Fruit fly (Drosophila melanogaster) whole organism, embryonic: ENCODE data around the gene Cpr30B.

Experiments
- Atf3 ChIP-seq: fragments of 200-800 bp; sonication (Bioruptor generic); optimal IDR thresholded peaks from 3 replicates; lab custom pipeline; 2016; ENCODE audit warnings: missing biosample characterization, missing genetic modification characterization
- Bgb ChIP-seq: fragments of 200-800 bp; sonication (Bioruptor generic); IDR thresholded peaks from 2 replicates; pipeline ENCODE4 v1.3.6; 2022; ENCODE audit warnings: missing biosample characterization, missing genetic modification characterization; ENCODE audit not compliant: partially characterized antibody
- CG10462 ChIP-seq: fragments of 200-800 bp; sonication (Bioruptor generic); optimal IDR thresholded peaks from 2 replicates; lab custom pipeline; 2016; ENCODE audit warnings: missing biosample characterization, missing genetic modification characterization
- CG10654 ChIP-seq: fragments of 200-800 bp; sonication (Bioruptor generic); optimal IDR thresholded peaks from 2 replicates; lab custom pipeline; 2016; ENCODE audit warnings: missing biosample characterization, missing genetic modification characterization
- CG10979 ChIP-seq: fragments of 200-800 bp; sonication (Bioruptor generic); optimal IDR thresholded peaks from 2 replicates; lab custom pipeline; 2018; ENCODE audit warnings: missing biosample characterization, mild to moderate bottlenecking, missing genetic modification characterization, moderate library complexity
- CG11398 ChIP-seq: fragments of 200-800 bp; sonication (Bioruptor generic); optimal IDR thresholded peaks from 2 replicates; lab custom pipeline; 2016; ENCODE audit warnings: missing biosample characterization, missing genetic modification characterization
- CG12155 ChIP-seq: fragments of 200-800 bp; sonication (Bioruptor generic); optimal IDR thresholded peaks from 3 replicates; lab custom pipeline; 2016; ENCODE audit warnings: missing biosample characterization, missing genetic modification characterization
- CG13287 ChIP-seq: fragments of 200-800 bp; sonication (Bioruptor generic); IDR thresholded peaks from 2 replicates; pipeline ENCODE4 v1.3.6; 2022; ENCODE audit warnings: missing biosample characterization, missing genetic modification characterization; ENCODE audit not compliant: partially characterized antibody
- CG13624 ChIP-seq: fragments of 200-800 bp; sonication (Bioruptor generic); optimal IDR thresholded peaks from 2 replicates; lab custom pipeline; 2016; ENCODE audit warnings: missing biosample characterization, missing genetic modification characterization
- CG14014 ChIP-seq: fragments of 200-800 bp; sonication (Bioruptor generic); IDR thresholded peaks from 2 replicates; pipeline ENCODE4 v1.3.6; 2022; ENCODE audit warnings: missing biosample characterization, missing genetic modification characterization
- CG16815 ChIP-seq: fragments of 200-800 bp; sonication (Bioruptor generic); optimal IDR thresholded peaks from 3 replicates; lab custom pipeline; 2017; ENCODE audit warnings: missing biosample characterization, mild to moderate bottlenecking, missing genetic modification characterization
- CG2875 ChIP-seq: fragments of 200-800 bp; sonication (Bioruptor generic); optimal IDR thresholded peaks from 2 replicates; lab custom pipeline; 2017; ENCODE audit warnings: missing biosample characterization, mild to moderate bottlenecking, missing genetic modification characterization, missing genetic modification reagents
- CG2889 ChIP-seq: fragments of 200-800 bp; sonication (Bioruptor generic); IDR thresholded peaks from 3 replicates; pipeline ENCODE4 v1.3.6; 2022; ENCODE audit warnings: missing biosample characterization, missing genetic modification characterization
- CG30431 ChIP-seq: fragments of 200-800 bp; sonication (Bioruptor generic); optimal IDR thresholded peaks from 2 replicates; lab custom pipeline; 2017; ENCODE audit warnings: missing biosample characterization, missing genetic modification characterization
- CG31224 ChIP-seq: fragments of 200-800 bp; sonication (Bioruptor generic); IDR thresholded peaks from 2 replicates; pipeline ENCODE4 v1.3.6; 2022; ENCODE audit warnings: missing biosample characterization, missing genetic modification characterization
- CG32532 ChIP-seq: fragments of 200-800 bp; sonication (Bioruptor generic); IDR thresholded peaks from 2 replicates; pipeline ENCODE4 v1.3.6; 2022; ENCODE audit warnings: missing biosample characterization, missing genetic modification characterization
- CG3281 ChIP-seq: fragments of 200-800 bp; sonication (Bioruptor generic); optimal IDR thresholded peaks from 3 replicates; lab custom pipeline; 2017; ENCODE audit warnings: missing biosample characterization, mild to moderate bottlenecking, missing genetic modification characterization
- CG34422 ChIP-seq: fragments of 200-800 bp; sonication (Bioruptor generic); IDR thresholded peaks from 3 replicates; pipeline ENCODE4 v1.3.6; 2022; ENCODE audit warnings: missing biosample characterization, missing genetic modification characterization
- CG4707 ChIP-seq: fragments of 200-800 bp; sonication (Bioruptor generic); optimal IDR thresholded peaks from 2 replicates; lab custom pipeline; 2018; ENCODE audit warnings: missing biosample characterization, mild to moderate bottlenecking, missing genetic modification characterization, moderate library complexity
- CG6683 ChIP-seq: fragments of 200-800 bp; sonication (Bioruptor generic); optimal IDR thresholded peaks from 2 replicates; lab custom pipeline; 2017; ENCODE audit warnings: missing biosample characterization, mild to moderate bottlenecking, missing genetic modification characterization, missing genetic modification reagents
- CG6791 ChIP-seq: fragments of 200-800 bp; sonication (Bioruptor generic); IDR thresholded peaks from 3 replicates; pipeline ENCODE4 v1.3.6; 2022; ENCODE audit warnings: missing biosample characterization, missing genetic modification characterization; ENCODE audit not compliant: partially characterized antibody
- CG6813 ChIP-seq: fragments of 200-800 bp; sonication (Bioruptor generic); optimal IDR thresholded peaks from 2 replicates; lab custom pipeline; 2017; ENCODE audit warnings: missing biosample characterization, missing genetic modification characterization, mild to moderate bottlenecking, moderate library complexity, missing genetic modification reagents
- CG7372 ChIP-seq: fragments of 200-800 bp; sonication (Bioruptor generic); IDR thresholded peaks from 2 replicates; pipeline ENCODE4 v1.3.6; 2022; ENCODE audit warnings: missing biosample characterization, missing genetic modification characterization
- Chrac-16 ChIP-seq: fragments of 200-800 bp; sonication (Bioruptor generic); optimal IDR thresholded peaks from 3 replicates; lab custom pipeline; 2016; ENCODE audit warnings: missing biosample characterization, missing genetic modification characterization
- D ChIP-seq, 2 experiments: fragments of 200-800 bp in 1 of 2; fragments of >200 bp in 1 of 2; sonication (Bioruptor generic) in 1 of 2; optimal IDR thresholded peaks; 2 replicates in 1 of 2; 3 replicates in 1 of 2; lab custom pipeline; 2017; ENCODE audit warnings: mild to moderate bottlenecking in 1 of 2, missing biosample characterization in 1 of 2, missing genetic modification characterization in 1 of 2, missing genetic modification reagents in 1 of 2
- Dip3 ChIP-seq: fragments of 200-800 bp; sonication (Bioruptor generic); optimal IDR thresholded peaks from 3 replicates; lab custom pipeline; 2016; ENCODE audit warnings: missing biosample characterization, missing genetic modification characterization
- Dll ChIP-seq: fragments of 200-800 bp; sonication (Bioruptor generic); IDR thresholded peaks from 4 replicates; pipeline ENCODE4 v1.3.6; 2022; ENCODE audit warnings: missing biosample characterization, missing genetic modification characterization; ENCODE audit not compliant: partially characterized antibody
- Hmr ChIP-seq: fragments of 200-800 bp; sonication (Bioruptor generic); optimal IDR thresholded peaks from 3 replicates; lab custom pipeline; 2017; ENCODE audit warnings: mild to moderate bottlenecking, missing biosample characterization, missing genetic modification reagents, missing genetic modification characterization
- Hr39 ChIP-seq: fragments of >200 bp; optimal IDR thresholded peaks from 2 replicates; lab custom pipeline; 2017
- Hsf ChIP-seq: fragments of 200-800 bp; sonication (Bioruptor generic); optimal IDR thresholded peaks from 3 replicates; lab custom pipeline; 2016; ENCODE audit warnings: missing biosample characterization, missing genetic modification characterization
- Mad ChIP-seq: fragments of 200-800 bp; sonication (Bioruptor generic); optimal IDR thresholded peaks from 2 replicates; lab custom pipeline; 2016; ENCODE audit warnings: missing biosample characterization, missing genetic modification characterization
- PHDP ChIP-seq: fragments of 200-800 bp; sonication (Bioruptor generic); optimal IDR thresholded peaks from 3 replicates; lab custom pipeline; 2018; ENCODE audit warnings: missing biosample characterization, mild to moderate bottlenecking, missing genetic modification characterization, moderate library complexity
- br ChIP-seq: fragments of >200 bp; optimal IDR thresholded peaks from 2 replicates; lab custom pipeline; 2017
- chif ChIP-seq, 2 experiments: fragments of 200-800 bp; sonication (Bioruptor generic); optimal IDR thresholded peaks; 3 replicates each; lab custom pipeline; 2016; ENCODE audit warnings: missing biosample characterization in 2 of 2, missing genetic modification characterization in 2 of 2
- dimm ChIP-seq: fragments of 200-800 bp; sonication (Bioruptor generic); IDR thresholded peaks from 2 replicates; pipeline ENCODE4 v1.3.6; 2022; ENCODE audit warnings: missing biosample characterization, missing genetic modification characterization
- disco-r ChIP-seq: fragments of 200-800 bp; sonication (Bioruptor generic); optimal IDR thresholded peaks from 2 replicates; lab custom pipeline; 2016; ENCODE audit warnings: missing biosample characterization, missing genetic modification characterization
- ewg ChIP-seq: fragments of 200-800 bp; sonication (Bioruptor generic); optimal IDR thresholded peaks from 3 replicates; lab custom pipeline; 2017; ENCODE audit warnings: mild to moderate bottlenecking, missing biosample characterization, missing genetic modification reagents, missing genetic modification characterization
- gce ChIP-seq: fragments of 200-800 bp; sonication (Bioruptor generic); IDR thresholded peaks from 3 replicates; pipeline ENCODE4 v1.3.6; 2022; ENCODE audit warnings: missing biosample characterization, missing genetic modification characterization
- grau ChIP-seq: fragments of 200-800 bp; optimal IDR thresholded peaks from 3 replicates; lab custom pipeline; 2019; ENCODE audit warnings: missing biosample characterization, mild to moderate bottlenecking, missing genetic modification characterization, moderate library complexity
- inv ChIP-seq: fragments of 200-800 bp; sonication (Bioruptor generic); IDR thresholded peaks from 2 replicates; pipeline ENCODE4 v1.3.6; 2022; ENCODE audit warnings: missing biosample characterization, missing genetic modification characterization; ENCODE audit not compliant: partially characterized antibody
- oc ChIP-seq: fragments of 200-800 bp; sonication (Bioruptor generic); optimal IDR thresholded peaks from 2 replicates; lab custom pipeline; 2018; ENCODE audit warnings: missing biosample characterization, mild to moderate bottlenecking, missing genetic modification characterization, moderate library complexity
- phol ChIP-seq: fragments of 200-800 bp; sonication (Bioruptor generic); optimal IDR thresholded peaks from 3 replicates; lab custom pipeline; 2018; ENCODE audit warnings: missing biosample characterization, mild to moderate bottlenecking, missing genetic modification characterization, moderate library complexity
- psq ChIP-seq: fragments of 200-800 bp; sonication (Bioruptor generic); optimal IDR thresholded peaks from 2 replicates; lab custom pipeline; 2017; ENCODE audit warnings: missing biosample characterization, missing genetic modification characterization
- ranshi ChIP-seq: fragments of 200-800 bp; sonication (Bioruptor generic); IDR thresholded peaks from 2 replicates; pipeline ENCODE4 v1.3.6; 2022; ENCODE audit warnings: missing biosample characterization, missing genetic modification characterization
- slp2 ChIP-seq: fragments of 200-800 bp; sonication (Bioruptor generic); optimal IDR thresholded peaks from 2 replicates; lab custom pipeline; 2016; ENCODE audit warnings: missing biosample characterization, missing genetic modification characterization
- so ChIP-seq: fragments of 200-800 bp; sonication (Bioruptor generic); IDR thresholded peaks from 3 replicates; pipeline ENCODE4 v1.3.6; 2022; ENCODE audit warnings: missing biosample characterization, missing genetic modification characterization
- tap ChIP-seq: fragments of 200-800 bp; optimal IDR thresholded peaks from 3 replicates; lab custom pipeline; 2019; ENCODE audit warnings: missing biosample characterization, mild to moderate bottlenecking, missing genetic modification characterization, moderate library complexity
- tgo ChIP-seq: fragments of 200-800 bp; sonication (Bioruptor generic); IDR thresholded peaks from 3 replicates; pipeline ENCODE4 v1.3.6; 2022; ENCODE audit warnings: missing biosample characterization, missing genetic modification characterization

Gene Cpr30B

DNA sequence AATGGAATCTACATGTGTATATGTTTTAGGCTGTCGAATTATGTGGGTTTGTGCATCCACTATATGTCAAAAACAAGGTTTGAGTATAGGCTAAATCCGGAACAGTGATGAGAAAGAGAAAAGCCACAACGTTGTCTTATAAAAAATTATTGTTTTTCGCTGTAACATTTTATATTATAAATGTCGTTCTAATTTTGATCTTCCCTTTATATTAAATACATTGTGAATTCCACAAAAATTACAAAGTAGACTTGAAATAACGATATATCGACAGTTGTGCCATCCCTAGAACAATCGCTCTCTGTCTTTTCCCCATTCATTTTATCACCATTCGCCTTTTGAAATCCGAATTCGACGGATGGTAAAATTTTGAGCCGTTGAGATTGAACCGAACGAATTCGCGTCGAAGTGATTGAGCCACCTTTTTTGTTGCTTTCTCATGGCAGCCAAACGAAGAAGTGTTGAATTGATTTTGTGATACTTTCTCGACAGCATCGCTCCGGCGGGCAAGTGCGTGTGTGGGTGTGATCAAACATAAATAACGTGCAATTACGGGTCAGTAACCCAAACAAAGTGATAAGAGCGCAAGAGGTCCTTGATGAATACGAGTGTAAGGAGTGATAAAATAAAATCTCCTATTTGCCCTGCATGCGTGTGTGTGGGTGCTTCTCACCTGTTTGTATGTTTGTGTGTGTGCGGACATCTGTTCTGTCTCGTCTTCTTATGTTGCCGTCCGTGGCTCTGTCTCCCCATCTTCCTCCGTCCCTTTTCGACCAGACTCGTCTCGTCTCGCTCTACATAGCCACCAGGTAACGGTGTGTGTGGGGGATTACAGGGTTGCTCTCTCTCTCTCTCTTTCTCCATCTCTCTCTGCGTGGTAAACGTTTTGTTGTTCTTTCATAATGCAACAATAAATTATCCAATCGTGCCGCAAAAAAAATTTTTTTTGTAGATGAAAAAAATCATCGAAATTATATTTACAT lies 21.5 kb upstream of the Cpr30B start, which contains the start of gene Oatp30B (continued):
- TF ChIP-seq CG13287 (GFP tag; lab: Robert Waterston, UW), result peak; percentile 100
- peak; percentile 87 for TF ChIP-seq CG6683 (GFP tag; lab: Kevin White, UChicago)
- TF ChIP-seq CG34422 (GFP tag; lab: Robert Waterston, UW), result peak; percentile 97
- peak; percentile 97 for TF ChIP-seq CG7372 (GFP tag; lab: Robert Waterston, UW)
- peak; percentile 94 for TF ChIP-seq Atf3 (GFP tag; lab: Kevin White, UChicago)
- TF ChIP-seq disco-r (GFP tag; lab: Kevin White, UChicago), result peak; percentile 90
- peak; percentile 93 to 98 for TF ChIP-seq chif (GFP tag; optimal IDR thresholded peaks at IDR 0.05; lab: Kevin White, UChicago)
- TF ChIP-seq psq, result peak; percentile 99
- peak; percentile 93 for TF ChIP-seq CG31224 (GFP tag; lab: Robert Waterston, UW)
- TF ChIP-seq CG14014 (GFP tag; lab: Robert Waterston, UW), result peak; percentile 97
- TF ChIP-seq PHDP (tag; lab: Kevin White, UChicago), result peak; percentile 98
- TF ChIP-seq CG11398, result peak; percentile 87
- TF ChIP-seq oc (tag; lab: Kevin White, UChicago), result peak; percentile 97
- peak; percentile 93 for TF ChIP-seq CG16815 (GFP tag; lab: Kevin White, UChicago)
- peak; percentile 97 for TF ChIP-seq Hmr (GFP tag; lab: Kevin White, UChicago)
- peak; percentile 95 for TF ChIP-seq inv
- peak; percentile 95 for TF ChIP-seq tap (tag; lab: Kevin White, UChicago)
- peak; percentile 93 for TF ChIP-seq CG2889
- peak; percentile 96 for TF ChIP-seq CG10979 (tag; lab: Kevin White, UChicago)
- peak; percentile 98 for TF ChIP-seq CG32532 (GFP tag; lab: Robert Waterston, UW)
- peak; percentile 96 for TF ChIP-seq CG6791 (GFP tag; lab: Robert Waterston, UW)
- TF ChIP-seq CG10462 (GFP tag; lab: Kevin White, UChicago), result peak; percentile 94
- TF ChIP-seq CG4707 (GFP tag; lab: Kevin White, UChicago), result peak; percentile 81
- TF ChIP-seq br (lab: Kevin White, UChicago), result no peak
- peak; percentile 89 for TF ChIP-seq CG30431 (GFP tag; lab: Kevin White, UChicago)
- TF ChIP-seq tgo (GFP tag; lab: Robert Waterston, UW), result peak; percentile 97
- TF ChIP-seq CG6813 (GFP tag; lab: Kevin White, UChicago), result peak; percentile 94
- peak; percentile 88 for TF ChIP-seq ewg (GFP tag; lab: Kevin White, UChicago)
- TF ChIP-seq ranshi (GFP tag; lab: Robert Waterston, UW), result peak; percentile 97
- TF ChIP-seq grau (tag; lab: Kevin White, UChicago), result peak; percentile 96
- peak; percentile 94 for TF ChIP-seq Dip3 (GFP tag; lab: Kevin White, UChicago)
- TF ChIP-seq Hsf (GFP tag; lab: Kevin White, UChicago), result peak; percentile 98
- TF ChIP-seq dimm (GFP tag; lab: Robert Waterston, UW), result peak; percentile 93; the same call in 1 of the 2 replicates
- no peak for TF ChIP-seq Hr39
- TF ChIP-seq CG2875 (GFP tag; lab: Kevin White, UChicago), result peak; percentile 92
- peak; percentile 54 for TF ChIP-seq D (optimal IDR thresholded peaks at IDR 0.05; lab: Kevin White, UChicago)
- TF ChIP-seq D (GFP tag; optimal IDR thresholded peaks at IDR 0.05; lab: Kevin White, UChicago), result peak; percentile 88
- peak; percentile 100 for TF ChIP-seq Dll (GFP tag; lab: Robert Waterston, UW)
- peak; percentile 93 for TF ChIP-seq slp2 (GFP tag; lab: Kevin White, UChicago)
- TF ChIP-seq CG3281 (GFP tag; lab: Kevin White, UChicago), result peak; percentile 93
- peak; percentile 96 for TF ChIP-seq Bgb (GFP tag; lab: Robert Waterston, UW)
- peak; percentile 94 for TF ChIP-seq Mad
- peak; percentile 96 for TF ChIP-seq CG12155 (GFP tag; lab: Kevin White, UChicago)
- peak; percentile 97 for TF ChIP-seq CG10654
- peak; percentile 95; the same call in 2 of the 3 replicates for TF ChIP-seq gce
- peak; percentile 97 for TF ChIP-seq CG13624 (GFP tag; lab: Kevin White, UChicago)
- TF ChIP-seq Chrac-16 (GFP tag; lab: Kevin White, UChicago), result peak; percentile 97
- TF ChIP-seq phol (tag; lab: Kevin White, UChicago), result peak; percentile 97
- peak; percentile 95 for TF ChIP-seq so
